In the genomic region with DNA sequence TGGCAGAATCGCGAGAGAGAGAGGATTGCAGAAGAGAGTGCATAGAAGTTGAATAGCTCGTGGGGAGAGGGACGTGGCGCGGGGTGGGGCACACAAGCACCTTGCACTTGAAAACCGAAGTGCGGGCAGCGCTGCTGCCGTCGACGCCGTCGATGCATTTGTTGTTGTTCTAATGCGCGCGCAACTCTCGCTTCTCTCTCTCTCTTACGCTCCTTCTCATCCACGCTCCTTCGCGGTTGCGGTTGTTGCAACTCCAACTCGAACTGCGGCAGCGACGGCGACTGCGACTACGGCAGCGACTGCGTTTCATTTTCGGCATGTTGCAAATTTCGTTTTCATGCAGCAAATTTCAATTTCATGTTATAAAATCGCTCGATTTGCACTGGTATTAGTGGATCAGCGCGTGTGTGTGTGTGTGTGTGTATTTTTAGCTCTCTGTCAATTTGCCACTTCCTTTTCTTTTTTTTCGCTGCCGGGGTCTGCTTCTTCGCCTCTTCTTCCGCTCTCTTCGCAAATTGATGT, we compare ENCODE assay signal across 4 fruit fly cellular contexts.
TF ChIP-seq lines count a peak whose summit lies in the region.

No protein-coding gene starts in this region.

- TF ChIP-seq CTCF in whole organism, embryonic (GFP tag; optimal IDR thresholded peaks at IDR 0.05; lab: Kevin White, UChicago) = no peak

TF ChIP-seq in whole organism, 6 proteins besides CTCF, POLR2A, EP300 and RAD21:
- TF ChIP-seq pan (optimal IDR thresholded peaks at IDR 0.05; lab: Kevin White, UChicago) (no peak), EcR (GFP tag; optimal IDR thresholded peaks at IDR 0.05; lab: Kevin White, UChicago) (no peak), CG8478 (optimal IDR thresholded peaks at IDR 0.05; lab: Kevin White, UChicago) (no peak), psq (optimal IDR thresholded peaks at IDR 0.05; lab: Kevin White, UChicago) (no peak), Dll (optimal IDR thresholded peaks at IDR 0.05; lab: Kevin White, UChicago) (peak; percentile 62), usp (GFP tag; optimal IDR thresholded peaks at IDR 0.05; lab: Kevin White, UChicago) (no peak)

TF ChIP-seq in whole organism, embryonic, 481 proteins besides CTCF, POLR2A, EP300 and RAD21 (continues in another document):
- TF ChIP-seq Nf-YC (tag; optimal IDR thresholded peaks at IDR 0.05; lab: Kevin White, UChicago) (peak; percentile 24), cg (GFP tag; optimal IDR thresholded peaks at IDR 0.05; lab: Kevin White, UChicago) (peak; percentile 42), CG4328 (GFP tag; optimal IDR thresholded peaks at IDR 0.05; lab: Kevin White, UChicago) (no peak), Xrp1 (GFP tag; IDR thresholded peaks at IDR 0.05; lab: Robert Waterston, UW) (no peak), CG12942 (GFP tag; optimal IDR thresholded peaks at IDR 0.05; lab: Kevin White, UChicago) (no peak), sima (GFP tag; optimal IDR thresholded peaks at IDR 0.05; lab: Kevin White, UChicago) (no peak), MTF-1 (GFP tag; optimal IDR thresholded peaks at IDR 0.05; lab: Kevin White, UChicago; ENCODE audit: borderline replicate concordance) (no peak), vnd (GFP tag; IDR thresholded peaks at IDR 0.05; lab: Robert Waterston, UW; ENCODE audit: partially characterized antibody) (0 out of 3 replicates have a peak, but pooled peaks have one; percentile 14), CG13424 (tag; optimal IDR thresholded peaks at IDR 0.05; lab: Kevin White, UChicago) (no peak), abd-A (tag; optimal IDR thresholded peaks at IDR 0.05; lab: Kevin White, UChicago) (no peak), sr (GFP tag; IDR thresholded peaks at IDR 0.05; lab: Robert Waterston, UW) (no peak), Poxn (GFP tag; IDR thresholded peaks at IDR 0.05; lab: Robert Waterston, UW) (0 out of 2 replicates have a peak, but pooled peaks have one; percentile 4), ab (GFP tag; optimal IDR thresholded peaks at IDR 0.05; lab: Kevin White, UChicago) (no peak), Dref (GFP tag; IDR thresholded peaks at IDR 0.05; lab: Robert Waterston, UW) (no peak), crol (GFP tag; IDR thresholded peaks at IDR 0.05; lab: Robert Waterston, UW) (peak; percentile 96), CG4360 (GFP tag; IDR thresholded peaks at IDR 0.05; lab: Robert Waterston, UW) (peak; percentile 91), CG10959 (GFP tag; IDR thresholded peaks at IDR 0.05; lab: Robert Waterston, UW) (no peak), CG10274 (GFP tag; optimal IDR thresholded peaks at IDR 0.05; lab: Kevin White, UChicago) (no peak), CG11093 (GFP tag; IDR thresholded peaks at IDR 0.05; lab: Robert Waterston, UW) (no peak), CG5953 (GFP tag; IDR thresholded peaks at IDR 0.05; lab: Robert Waterston, UW) (no peak), CG7357 (GFP tag; IDR thresholded peaks at IDR 0.05; lab: Robert Waterston, UW) (no peak), gcm2 (GFP tag; optimal IDR thresholded peaks at IDR 0.05; lab: Kevin White, UChicago) (no peak), CG8924 (tag; optimal IDR thresholded peaks at IDR 0.05; lab: Kevin White, UChicago) (no peak), CG1233 (GFP tag; optimal IDR thresholded peaks at IDR 0.05; lab: Kevin White, UChicago) (no peak), CG7963 (GFP tag; IDR thresholded peaks at IDR 0.05; lab: Robert Waterston, UW; ENCODE audit: partially characterized antibody) (no peak), Nf-YB (GFP tag; optimal IDR thresholded peaks at IDR 0.05; lab: Kevin White, UChicago) (peak; percentile 59), bcd (GFP tag; optimal IDR thresholded peaks at IDR 0.05; lab: Kevin White, UChicago) (no peak)

TF ChIP-seq in whole organism, prepupa, 60 proteins besides CTCF, POLR2A, EP300 and RAD21:
- no peak for TF ChIP-seq lz (GFP tag; optimal IDR thresholded peaks at IDR 0.05; lab: Kevin White, UChicago)
- peak; percentile 46 for TF ChIP-seq svp (GFP tag; lab: Kevin White, UChicago)
- TF ChIP-seq Hr38 (GFP tag; optimal IDR thresholded peaks at IDR 0.05; lab: Kevin White, UChicago) = no peak
- no peak for TF ChIP-seq spab (GFP tag; optimal IDR thresholded peaks at IDR 0.05; lab: Kevin White, UChicago)
- no peak for TF ChIP-seq CG8319 (GFP tag; optimal IDR thresholded peaks at IDR 0.05; lab: Kevin White, UChicago)
- no peak for TF ChIP-seq CG32006 (GFP tag; optimal IDR thresholded peaks at IDR 0.05; lab: Kevin White, UChicago)
- no peak for TF ChIP-seq CG34406 (GFP tag; optimal IDR thresholded peaks at IDR 0.05; lab: Kevin White, UChicago)
- no peak for TF ChIP-seq CG6163 (GFP tag; IDR thresholded peaks at IDR 0.05; lab: Robert Waterston, UW)
- 0 out of 3 replicates have a peak, but pooled peaks have one; percentile 22 for TF ChIP-seq eg (GFP tag; IDR thresholded peaks at IDR 0.05; lab: Robert Waterston, UW)
- TF ChIP-seq Blimp-1 (GFP tag; optimal IDR thresholded peaks at IDR 0.05; lab: Kevin White, UChicago) = peak; percentile 98
- TF ChIP-seq salr (GFP tag; optimal IDR thresholded peaks at IDR 0.05; lab: Kevin White, UChicago) = no peak
- no peak for TF ChIP-seq Gug (GFP tag; IDR thresholded peaks at IDR 0.05; lab: Robert Waterston, UW)
- no peak for TF ChIP-seq CG11762 (GFP tag; optimal IDR thresholded peaks at IDR 0.05; lab: Kevin White, UChicago; ENCODE audit: insufficient read depth)
- no peak for TF ChIP-seq Sox15 (GFP tag; optimal IDR thresholded peaks at IDR 0.05; lab: Kevin White, UChicago)
- no peak for TF ChIP-seq CG4318 (GFP tag; optimal IDR thresholded peaks at IDR 0.05; lab: Kevin White, UChicago)
- TF ChIP-seq Hr39 (GFP tag; optimal IDR thresholded peaks at IDR 0.05; lab: Kevin White, UChicago) = no peak
- TF ChIP-seq Ets21C (GFP tag; optimal IDR thresholded peaks at IDR 0.05; lab: Kevin White, UChicago) = no peak
- no peak for TF ChIP-seq dsx (GFP tag; optimal IDR thresholded peaks at IDR 0.05; lab: Kevin White, UChicago; ENCODE audit: poor library complexity, severe bottlenecking)
- no peak for TF ChIP-seq CG8632 (GFP tag; optimal IDR thresholded peaks at IDR 0.05; lab: Kevin White, UChicago)
- no peak for TF ChIP-seq CG6808 (GFP tag; optimal IDR thresholded peaks at IDR 0.05; lab: Kevin White, UChicago)
- no peak for TF ChIP-seq CG7368 (GFP tag; optimal IDR thresholded peaks at IDR 0.05; lab: Kevin White, UChicago)

TF ChIP-seq in whole organism, wandering third instar larva, 38 proteins besides CTCF, POLR2A, EP300 and RAD21:
- peak; percentile 27 for TF ChIP-seq Vsx2 (GFP tag; optimal IDR thresholded peaks at IDR 0.05; lab: Kevin White, UChicago; ENCODE audit: partially characterized antibody)
- TF ChIP-seq h (GFP tag; optimal IDR thresholded peaks at IDR 0.05; lab: Kevin White, UChicago) = no peak
- peak; percentile 7 for TF ChIP-seq Dfd (GFP tag; optimal IDR thresholded peaks at IDR 0.05; lab: Kevin White, UChicago)
- peak; percentile 46 to 64 for TF ChIP-seq dl (GFP tag; optimal IDR thresholded peaks at IDR 0.05; lab: Kevin White, UChicago; ENCODE audit: insufficient read depth in 1 of 2, partially characterized antibody in 2 of 2)
- no peak for TF ChIP-seq pan (optimal IDR thresholded peaks at IDR 0.05; lab: Kevin White, UChicago)
- TF ChIP-seq Dif (GFP tag; optimal IDR thresholded peaks at IDR 0.05; lab: Kevin White, UChicago; ENCODE audit: partially characterized antibody) = peak; percentile 65
- TF ChIP-seq usp (GFP tag; optimal IDR thresholded peaks at IDR 0.05; lab: Kevin White, UChicago) = no peak
- no peak for TF ChIP-seq Sp1 (GFP tag; optimal IDR thresholded peaks at IDR 0.05; lab: Kevin White, UChicago)
- TF ChIP-seq lola (GFP tag; optimal IDR thresholded peaks at IDR 0.05; lab: Kevin White, UChicago) = no peak
- TF ChIP-seq HLH106 (tag; optimal IDR thresholded peaks at IDR 0.05; lab: Kevin White, UChicago) = no peak
- peak; percentile 76 for TF ChIP-seq psq (GFP tag; optimal IDR thresholded peaks at IDR 0.05; lab: Kevin White, UChicago)
- peak; percentile 64 for TF ChIP-seq jim (GFP tag; optimal IDR thresholded peaks at IDR 0.05; lab: Kevin White, UChicago)
- no peak for TF ChIP-seq OdsH (GFP tag; optimal IDR thresholded peaks at IDR 0.05; lab: Kevin White, UChicago)
- no peak for TF ChIP-seq CG32264 (GFP tag; optimal IDR thresholded peaks at IDR 0.05; lab: Kevin White, UChicago)
- TF ChIP-seq CrebA (GFP tag; optimal IDR thresholded peaks at IDR 0.05; lab: Kevin White, UChicago; ENCODE audit: borderline replicate concordance) = no peak
- no peak for TF ChIP-seq sage (GFP tag; optimal IDR thresholded peaks at IDR 0.05; lab: Kevin White, UChicago)
- no peak for TF ChIP-seq Hnf4 (GFP tag; optimal IDR thresholded peaks at IDR 0.05; lab: Kevin White, UChicago)
- no peak for TF ChIP-seq Hr83 (GFP tag; optimal IDR thresholded peaks at IDR 0.05; lab: Kevin White, UChicago; ENCODE audit: poor library complexity, severe bottlenecking)
- TF ChIP-seq GATAd (GFP tag; optimal IDR thresholded peaks at IDR 0.05; lab: Kevin White, UChicago) = no peak
- no peak for TF ChIP-seq tai (GFP tag; optimal IDR thresholded peaks at IDR 0.05; lab: Kevin White, UChicago)
- TF ChIP-seq N (GFP tag; optimal IDR thresholded peaks at IDR 0.05; lab: Kevin White, UChicago) = no peak
- no peak for TF ChIP-seq brk (GFP tag; optimal IDR thresholded peaks at IDR 0.05; lab: Kevin White, UChicago)
- TF ChIP-seq br (GFP tag; optimal IDR thresholded peaks at IDR 0.05; lab: Kevin White, UChicago) = no peak
- no peak for TF ChIP-seq Mio (GFP tag; optimal IDR thresholded peaks at IDR 0.05; lab: Kevin White, UChicago)
- no peak for TF ChIP-seq ey (GFP tag; optimal IDR thresholded peaks at IDR 0.05; lab: Kevin White, UChicago)
- no peak for TF ChIP-seq sv (GFP tag; optimal IDR thresholded peaks at IDR 0.05; lab: Kevin White, UChicago)
- TF ChIP-seq Rel (GFP tag; optimal IDR thresholded peaks at IDR 0.05; lab: Kevin White, UChicago) = no peak
- no peak for TF ChIP-seq Rel (tag; optimal IDR thresholded peaks at IDR 0.05; lab: Kevin White, UChicago)
